Worm (Caenorhabditis elegans) whole organism, early embryonic: ENCODE data around the gene T06C12.11.
"Not testable (repeated sequence)": the region's sequence is repeated elsewhere in the genome, so short reads cannot be mapped to it uniquely, and the experiment has no call there.

Source experiments
- F13C5.2 ChIP-seq: sonication (generic microtip); optimal IDR thresholded peaks from 2 replicates; lab custom pipeline; 2017; ENCODE audit warnings: mild to moderate bottlenecking, missing genetic modification characterization, inconsistent platforms, missing compliant biosample characterization
- aly-1 ChIP-seq: sonication (generic microtip); optimal IDR thresholded peaks from 2 replicates; lab custom pipeline; 2016; ENCODE audit warnings: missing genetic modification characterization, missing compliant biosample characterization
- ama-1 ChIP-seq: fragments of 150-350 bp; optimal IDR thresholded peaks from 2 replicates; lab custom pipeline; 2014
- ceh-36 ChIP-seq: sonication (generic microtip); optimal IDR thresholded peaks from 2 replicates; lab custom pipeline; 2016; ENCODE audit warnings: missing genetic modification characterization, inconsistent platforms, missing compliant biosample characterization
- ets-7 ChIP-seq: sonication (generic microtip); optimal IDR thresholded peaks from 2 replicates; lab custom pipeline; 2016; ENCODE audit warnings: missing genotype, missing genetic modification characterization, missing compliant biosample characterization
- flt-1 ChIP-seq: fragments of 200-800 bp; sonication (Bioruptor generic); IDR thresholded peaks from 2 replicates; pipeline ENCODE4 v1.3.6; 2022; ENCODE audit warnings: missing genetic modification characterization, missing compliant biosample characterization
- hmbx-1 ChIP-seq: sonication (generic microtip); optimal IDR thresholded peaks from 2 replicates; lab custom pipeline; 2016; ENCODE audit warnings: mild to moderate bottlenecking, missing genetic modification characterization, missing compliant biosample characterization
- hmg-4 ChIP-seq: fragments of 200-800 bp; sonication (Bioruptor generic); optimal IDR thresholded peaks from 2 replicates; lab custom pipeline; 2018; ENCODE audit warnings: mild to moderate bottlenecking, missing genetic modification characterization, missing compliant biosample characterization
- pes-1 ChIP-seq: fragments of 200-800 bp; sonication (Bioruptor generic); IDR thresholded peaks from 2 replicates; pipeline ENCODE4 v1.3.6; 2022; ENCODE audit warnings: missing genetic modification reagents, missing genetic modification characterization, missing compliant biosample characterization
- scrt-1 ChIP-seq: fragments of 200-800 bp; sonication (Bioruptor generic); IDR thresholded peaks from 2 replicates; pipeline ENCODE4 v1.3.6; 2022; ENCODE audit warnings: missing genetic modification characterization, missing compliant biosample characterization
- tbx-11 ChIP-seq: fragments of 200-800 bp; sonication (Bioruptor generic); IDR thresholded peaks from 2 replicates; pipeline ENCODE4 v1.3.6; 2022; ENCODE audit warnings: missing genetic modification characterization, missing compliant biosample characterization
- tra-4 ChIP-seq: sonication (generic microtip); optimal IDR thresholded peaks from 2 replicates; lab custom pipeline; 2017; ENCODE audit warnings: missing genetic modification characterization, missing compliant biosample characterization

ce11 chrV:15905530-15905929, 12.7 kb downstream of the T06C12.11 start, which contains the start of the genes F35E8.1 and F35E8.2:
- TF ChIP-seq aly-1 (tag; lab: Kevin White, UChicago); tbx-11 (GFP tag; lab: Robert Waterston, UW); ama-1 (lab: Kevin White, UChicago); flt-1 (GFP tag; lab: Robert Waterston, UW); hmg-4 (GFP tag; lab: Kevin White, UChicago); F13C5.2 (tag; lab: Kevin White, UChicago); pes-1 (GFP tag; lab: Robert Waterston, UW); ets-7 (tag; lab: Kevin White, UChicago); ceh-36 (tag; lab: Kevin White, UChicago); tra-4 (tag; lab: Kevin White, UChicago); scrt-1; hmbx-1: not testable (repeated sequence)
